Fruit fly (Drosophila melanogaster) whole organism, prepupa: Measurements from ENCODE around the gene CG31804.

Source experiments
- Eip93F ChIP-seq: fragments of 200-800 bp; sonication (Bioruptor generic); optimal IDR thresholded peaks from 2 replicates; lab custom pipeline; 2016; ENCODE audit warnings: missing biosample characterization, mild to moderate bottlenecking, missing genetic modification characterization
- Ets21C ChIP-seq: fragments of 200-800 bp; sonication (Bioruptor generic); optimal IDR thresholded peaks from 3 replicates; lab custom pipeline; 2016; ENCODE audit warnings: missing biosample characterization, missing genetic modification characterization
- Gug ChIP-seq: fragments of 200-800 bp; sonication (Bioruptor generic); IDR thresholded peaks from 2 replicates; pipeline ENCODE4 v1.3.6; 2022; ENCODE audit warnings: missing biosample characterization, missing genetic modification characterization
- Hr39 ChIP-seq: fragments of 200-800 bp; sonication (Bioruptor generic); optimal IDR thresholded peaks from 2 replicates; lab custom pipeline; 2016; ENCODE audit warnings: missing biosample characterization, missing genetic modification characterization

- no peak for TF ChIP-seq Gug
- TF ChIP-seq Ets21C (GFP tag; lab: Kevin White, UChicago) = no peak
- no peak for TF ChIP-seq Hr39
- no peak for TF ChIP-seq Eip93F (GFP tag; lab: Kevin White, UChicago)
Measured at dm6 chr2L:17412533-17412932, 49.2 kb downstream of the CG31804 start, which contains the start of gene Rsph9.
